Fruit fly (Drosophila melanogaster) whole organism, prepupa: ENCODE results near the gene CG8003.

Experiments
- Blimp-1 ChIP-seq: fragments of 200-800 bp; sonication (Bioruptor generic); optimal IDR thresholded peaks from 3 replicates; lab custom pipeline; 2017; ENCODE audit warnings: missing biosample characterization, missing genetic modification characterization, mild to moderate bottlenecking, moderate library complexity, missing genetic modification reagents
- CG10631 ChIP-seq: fragments of 200-800 bp; sonication (Bioruptor generic); optimal IDR thresholded peaks from 2 replicates; lab custom pipeline; 2016; ENCODE audit warnings: missing biosample characterization, missing genetic modification characterization
- CG11294 ChIP-seq: fragments of 200-800 bp; sonication (Bioruptor generic); IDR thresholded peaks from 2 replicates; pipeline ENCODE4 v1.3.6; 2022; ENCODE audit warnings: missing biosample characterization, missing genetic modification characterization
- CG11902 ChIP-seq: fragments of 200-800 bp; sonication (Bioruptor generic); optimal IDR thresholded peaks from 3 replicates; lab custom pipeline; 2016; ENCODE audit warnings: missing biosample characterization, missing genetic modification characterization
- CG15336 ChIP-seq: fragments of 200-800 bp; sonication (Bioruptor generic); IDR thresholded peaks from 2 replicates; pipeline ENCODE4 v1.3.6; 2022; ENCODE audit warnings: missing biosample characterization, missing genetic modification characterization
- CG3032 ChIP-seq: fragments of 200-800 bp; optimal IDR thresholded peaks from 2 replicates; lab custom pipeline; 2019; ENCODE audit warnings: missing biosample characterization, mild to moderate bottlenecking, missing genetic modification characterization, moderate library complexity
- CG31627 ChIP-seq: fragments of 200-800 bp; sonication (Bioruptor generic); optimal IDR thresholded peaks from 3 replicates; lab custom pipeline; 2016; ENCODE audit warnings: missing biosample characterization, missing genetic modification characterization
- CG32006 ChIP-seq: fragments of 200-800 bp; sonication (Bioruptor generic); optimal IDR thresholded peaks from 3 replicates; lab custom pipeline; 2017; ENCODE audit warnings: missing biosample characterization, mild to moderate bottlenecking, missing genetic modification characterization
- CG3919 ChIP-seq: fragments of 200-800 bp; sonication (Bioruptor generic); optimal IDR thresholded peaks from 3 replicates; lab custom pipeline; 2016; ENCODE audit warnings: missing biosample characterization, missing genetic modification characterization
- CG6163 ChIP-seq: fragments of 200-800 bp; sonication (Bioruptor generic); IDR thresholded peaks from 3 replicates; pipeline ENCODE4 v1.3.6; 2022; ENCODE audit warnings: missing biosample characterization, missing genetic modification characterization
- CG6276 ChIP-seq: fragments of 200-800 bp; sonication (Bioruptor generic); optimal IDR thresholded peaks from 2 replicates; lab custom pipeline; 2017; ENCODE audit warnings: missing biosample characterization, mild to moderate bottlenecking, missing genetic modification characterization
- CG6792 ChIP-seq: fragments of 200-800 bp; sonication (Bioruptor generic); optimal IDR thresholded peaks from 3 replicates; lab custom pipeline; 2016; ENCODE audit warnings: missing biosample characterization, missing genetic modification characterization
- CG6808 ChIP-seq: fragments of 200-800 bp; sonication (Bioruptor generic); optimal IDR thresholded peaks from 3 replicates; lab custom pipeline; 2017; ENCODE audit warnings: missing biosample characterization, missing genetic modification characterization, mild to moderate bottlenecking, moderate library complexity, missing genetic modification reagents
- CG7368 ChIP-seq: fragments of 200-800 bp; sonication (Bioruptor generic); optimal IDR thresholded peaks from 3 replicates; lab custom pipeline; 2016; ENCODE audit warnings: missing biosample characterization, missing genetic modification characterization
- CG8119 ChIP-seq: fragments of 200-800 bp; sonication (Bioruptor generic); IDR thresholded peaks from 3 replicates; pipeline ENCODE4 v1.3.6; 2022; ENCODE audit warnings: missing biosample characterization, missing genetic modification characterization
- CG8319 ChIP-seq: fragments of 200-800 bp; sonication (Bioruptor generic); optimal IDR thresholded peaks from 3 replicates; lab custom pipeline; 2016; ENCODE audit warnings: missing biosample characterization, missing genetic modification characterization
- CG9139 ChIP-seq: fragments of 200-800 bp; sonication (Bioruptor generic); optimal IDR thresholded peaks from 3 replicates; lab custom pipeline; 2017; ENCODE audit warnings: missing biosample characterization, mild to moderate bottlenecking, missing genetic modification characterization
- Eip78C ChIP-seq: fragments of 200-800 bp; sonication (Bioruptor generic); peaks from one replicate; lab custom pipeline; 2016; ENCODE audit warnings: missing biosample characterization, missing genetic modification characterization
- Hr4 ChIP-seq: fragments of 200-800 bp; sonication (Bioruptor generic); optimal IDR thresholded peaks from 3 replicates; lab custom pipeline; 2016; ENCODE audit warnings: missing biosample characterization, missing genetic modification characterization
- Sox102F ChIP-seq: fragments of 200-800 bp; sonication (Bioruptor generic); optimal IDR thresholded peaks from 2 replicates; lab custom pipeline; 2016; ENCODE audit warnings: missing biosample characterization, mild to moderate bottlenecking, missing genetic modification characterization
- Sox14 ChIP-seq: fragments of 200-800 bp; sonication (Bioruptor generic); optimal IDR thresholded peaks from 3 replicates; lab custom pipeline; 2016; ENCODE audit warnings: missing biosample characterization, missing genetic modification characterization
- achi ChIP-seq: fragments of 200-800 bp; sonication (Bioruptor generic); optimal IDR thresholded peaks from 3 replicates; lab custom pipeline; 2016; ENCODE audit warnings: missing biosample characterization, missing genetic modification characterization
- cyc ChIP-seq: fragments of 200-800 bp; sonication (Bioruptor generic); optimal IDR thresholded peaks from 3 replicates; lab custom pipeline; 2016; ENCODE audit warnings: missing biosample characterization, missing genetic modification characterization
- dac ChIP-seq: fragments of 200-800 bp; sonication (Bioruptor generic); optimal IDR thresholded peaks from 2 replicates; lab custom pipeline; 2017; ENCODE audit warnings: missing biosample characterization, mild to moderate bottlenecking, missing genetic modification characterization
- dsx ChIP-seq: fragments of 200-800 bp; optimal IDR thresholded peaks from 3 replicates; lab custom pipeline; 2019; ENCODE audit warnings: missing biosample characterization, mild to moderate bottlenecking, missing genetic modification characterization, moderate library complexity; ENCODE audit not compliant: poor library complexity, severe bottlenecking
- eg ChIP-seq: fragments of 200-800 bp; sonication (Bioruptor generic); IDR thresholded peaks from 3 replicates; pipeline ENCODE4 v1.3.6; 2022; ENCODE audit warnings: missing biosample characterization, missing genetic modification characterization
- esn ChIP-seq: fragments of 200-800 bp; sonication (Bioruptor generic); optimal IDR thresholded peaks from 2 replicates; lab custom pipeline; 2016; ENCODE audit warnings: missing biosample characterization, mild to moderate bottlenecking, missing genetic modification characterization, moderate library complexity
- fd59A ChIP-seq: fragments of 200-800 bp; sonication (Bioruptor generic); optimal IDR thresholded peaks from 2 replicates; lab custom pipeline; 2017; ENCODE audit warnings: missing biosample characterization, mild to moderate bottlenecking, missing genetic modification characterization, missing genetic modification reagents
- fd85E ChIP-seq: fragments of 200-800 bp; sonication (Bioruptor generic); optimal IDR thresholded peaks from 3 replicates; lab custom pipeline; 2016; ENCODE audit warnings: missing biosample characterization, missing genetic modification characterization
- fkh ChIP-seq: fragments of 200-800 bp; sonication (Bioruptor generic); optimal IDR thresholded peaks from 3 replicates; lab custom pipeline; 2017; ENCODE audit warnings: missing biosample characterization, mild to moderate bottlenecking, missing genetic modification characterization, moderate library complexity
- lz ChIP-seq: fragments of 200-800 bp; sonication (Bioruptor generic); optimal IDR thresholded peaks from 3 replicates; lab custom pipeline; 2016; ENCODE audit warnings: missing biosample characterization, missing genetic modification characterization
- net ChIP-seq: fragments of 200-800 bp; sonication (Bioruptor generic); optimal IDR thresholded peaks from 3 replicates; lab custom pipeline; 2016; ENCODE audit warnings: missing biosample characterization, missing genetic modification characterization
- salr ChIP-seq, 2 experiments: fragments of 200-800 bp; sonication (Bioruptor generic); optimal IDR thresholded peaks; 3 replicates each; lab custom pipeline; 2016 to 2018; ENCODE audit warnings: missing biosample characterization in 2 of 2, missing genetic modification characterization in 2 of 2, mild to moderate bottlenecking in 1 of 2
- spab ChIP-seq: fragments of 200-800 bp; sonication (Bioruptor generic); optimal IDR thresholded peaks from 2 replicates; lab custom pipeline; 2017; ENCODE audit warnings: missing biosample characterization, mild to moderate bottlenecking, missing genetic modification characterization, missing genetic modification reagents
- ss ChIP-seq, 2 experiments: fragments of 200-800 bp; sonication (Bioruptor generic); optimal IDR thresholded peaks; 2 replicates in 1 of 2; 3 replicates in 1 of 2; lab custom pipeline; 2017 to 2018; ENCODE audit warnings: mild to moderate bottlenecking in 2 of 2, missing biosample characterization in 2 of 2, missing genetic modification characterization in 2 of 2, moderate library complexity in 1 of 2
- svp ChIP-seq: fragments of 200-800 bp; sonication (Bioruptor generic); peaks from one replicate; lab custom pipeline; 2016; ENCODE audit warnings: missing biosample characterization, missing genetic modification characterization
- topi ChIP-seq: fragments of 200-800 bp; sonication (Bioruptor generic); optimal IDR thresholded peaks from 3 replicates; lab custom pipeline; 2016; ENCODE audit warnings: missing biosample characterization, missing genetic modification characterization
- vri ChIP-seq: fragments of 200-800 bp; sonication (Bioruptor generic); optimal IDR thresholded peaks from 3 replicates; lab custom pipeline; 2016; ENCODE audit warnings: missing biosample characterization, mild to moderate bottlenecking, missing genetic modification characterization

CG8003 gene

DNA sequence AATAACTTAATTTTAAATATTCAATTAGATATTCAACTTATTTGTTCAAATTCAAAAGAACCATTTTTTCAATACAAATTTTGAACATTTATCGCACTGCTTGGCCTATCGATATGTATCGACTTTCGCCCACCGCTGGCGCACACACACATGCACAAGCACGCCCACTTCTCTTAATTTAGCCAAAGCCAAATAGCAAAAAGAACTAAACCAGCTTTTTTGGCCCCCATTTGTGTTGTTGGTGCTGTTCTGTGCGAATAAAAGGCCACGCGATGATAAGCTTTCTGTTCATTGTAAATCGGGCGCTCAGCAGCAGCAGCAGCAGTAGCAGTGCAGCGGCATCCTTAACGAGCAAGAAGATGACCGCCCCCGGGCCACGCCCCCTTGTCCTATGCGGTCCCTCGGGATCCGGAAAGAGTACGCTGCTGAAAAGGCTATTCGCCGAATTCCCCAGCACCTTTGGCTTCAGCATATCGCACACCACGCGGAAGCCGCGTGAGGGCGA is 29.7 kb downstream of the CG8003 start, which contains the start of gene CG11811:
CG11811 (plus strand) TSS at position 121 of the 505 bp plus-strand sequence.
- TF ChIP-seq dac (GFP tag; lab: Kevin White, UChicago): no peak
- TF ChIP-seq CG10631 (GFP tag; lab: Kevin White, UChicago): no peak
- no peak for TF ChIP-seq CG6276 (GFP tag; lab: Kevin White, UChicago)
- TF ChIP-seq eg (GFP tag; lab: Robert Waterston, UW): peak; percentile 55; the same call in 2 of the 3 replicates
- peak; percentile 63 for TF ChIP-seq Eip78C (GFP tag; lab: Kevin White, UChicago)
- no peak for TF ChIP-seq spab (GFP tag; lab: Kevin White, UChicago)
- no peak for TF ChIP-seq salr (GFP tag; optimal IDR thresholded peaks at IDR 0.05; lab: Kevin White, UChicago)
- TF ChIP-seq fkh (GFP tag; lab: Kevin White, UChicago): peak; percentile 13
- TF ChIP-seq Sox14 (GFP tag; lab: Kevin White, UChicago): peak; percentile 13
- TF ChIP-seq esn (GFP tag; lab: Kevin White, UChicago): peak; percentile 11
- TF ChIP-seq CG31627 (GFP tag; lab: Kevin White, UChicago): no peak
- no peak for TF ChIP-seq CG6808 (GFP tag; lab: Kevin White, UChicago)
- TF ChIP-seq fd59A (GFP tag; lab: Kevin White, UChicago): no peak
- TF ChIP-seq vri (GFP tag; lab: Kevin White, UChicago): no peak
- peak; percentile 40; the same call in 1 of the 3 replicates for TF ChIP-seq CG6163 (GFP tag; lab: Robert Waterston, UW)
- TF ChIP-seq, all 60 proteins: peak for 6

DNA sequence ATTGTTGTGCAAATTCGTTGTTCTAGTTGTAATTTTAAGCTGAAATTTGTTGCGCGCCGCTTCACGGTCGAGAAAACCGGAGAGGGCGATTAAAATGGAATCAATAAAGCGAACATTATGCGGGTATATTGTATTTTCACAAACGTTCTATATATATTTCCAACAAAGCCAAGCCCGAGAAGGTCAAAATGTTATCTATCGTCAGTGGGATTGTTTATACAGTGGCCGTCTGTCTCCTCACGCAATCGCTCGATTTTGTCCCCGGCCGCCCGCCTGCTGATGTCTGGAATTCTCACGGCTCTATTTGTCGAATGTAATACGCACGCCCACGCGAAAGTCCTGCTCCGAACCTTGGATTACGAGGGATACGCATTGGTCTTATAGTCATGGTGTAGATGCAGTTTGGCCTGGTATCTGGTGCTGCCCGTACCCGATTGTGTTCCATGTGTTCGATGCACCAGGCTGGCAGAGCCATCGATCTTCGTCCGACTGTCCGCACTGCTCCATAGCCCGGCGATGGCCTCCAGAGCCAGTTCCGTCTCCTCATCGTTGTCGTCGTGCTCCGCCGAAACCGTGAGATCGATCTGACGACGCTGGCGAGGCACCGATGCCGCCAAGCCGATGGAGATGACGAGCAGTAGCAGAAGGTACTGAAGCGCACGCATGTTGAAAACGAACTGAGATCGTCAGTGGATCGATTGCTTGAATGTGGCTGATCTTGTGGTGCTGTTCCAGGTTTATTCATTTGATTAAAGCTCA is 31.4 kb downstream of the CG8003 start, which contains the start of gene CG33493:
CG33493 (minus strand) TSS at position 709 of the 759 bp plus-strand sequence.
- TF ChIP-seq svp (peak; percentile 92), CG10631 (GFP tag; lab: Kevin White, UChicago) (no peak)

DNA sequence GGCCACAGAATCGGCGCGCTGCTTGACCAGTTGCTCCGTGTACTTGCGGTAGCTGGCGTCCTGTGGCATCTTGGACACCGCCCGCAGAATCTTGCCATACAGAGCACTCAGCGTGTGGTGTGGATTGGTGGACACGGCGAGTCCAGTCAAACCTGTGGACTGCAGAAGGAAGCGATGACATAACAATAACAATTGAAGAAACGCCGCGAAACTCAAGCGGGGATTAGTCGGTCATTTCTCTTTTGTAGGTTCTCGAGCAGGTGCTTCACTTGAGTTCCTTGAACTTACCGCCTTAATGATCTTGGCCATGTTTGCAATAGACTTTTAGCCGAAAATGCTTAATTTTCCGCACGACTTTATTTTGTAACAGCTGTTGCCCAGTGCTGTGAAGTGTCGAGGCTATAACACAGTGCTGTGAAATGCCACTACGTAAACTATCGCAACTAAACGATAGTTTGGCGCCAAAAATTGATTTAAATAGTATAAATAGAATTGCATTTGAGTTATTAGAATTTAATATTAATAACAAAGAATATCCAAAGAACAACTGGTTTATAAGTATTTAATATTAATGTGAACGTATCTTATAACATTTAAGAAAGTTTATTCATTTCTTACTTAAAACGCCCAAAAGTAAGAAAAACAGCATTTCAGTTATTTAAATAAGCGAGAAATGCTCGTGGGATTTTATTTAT is 32.6 kb downstream of the CG8003 start, which contains the start of gene ND-13B:
ND-13B (minus strand) TSS at position 400 of the 695 bp plus-strand sequence.
- peak; percentile 7 for TF ChIP-seq CG31627 (GFP tag; lab: Kevin White, UChicago)
- no peak for TF ChIP-seq CG6792 (GFP tag; lab: Kevin White, UChicago)
- TF ChIP-seq CG3032 (tag; lab: Kevin White, UChicago): no peak
- no peak for TF ChIP-seq ss (GFP tag; optimal IDR thresholded peaks at IDR 0.05; lab: Kevin White, UChicago)
- no peak for TF ChIP-seq CG32006 (GFP tag; lab: Kevin White, UChicago)
- no peak for TF ChIP-seq CG15336 (GFP tag; lab: Robert Waterston, UW)
- TF ChIP-seq svp: peak; percentile 19
- no peak for TF ChIP-seq CG8119
- TF ChIP-seq CG3919 (GFP tag; lab: Kevin White, UChicago): peak; percentile 64
- peak; percentile 33 for TF ChIP-seq esn (GFP tag; lab: Kevin White, UChicago)
- peak; percentile 45 for TF ChIP-seq Eip78C (GFP tag; lab: Kevin White, UChicago)
- TF ChIP-seq net (GFP tag; lab: Kevin White, UChicago): no peak
- TF ChIP-seq vri (GFP tag; lab: Kevin White, UChicago): peak; percentile 84
- TF ChIP-seq cyc: peak; percentile 46
- peak; percentile 42 for TF ChIP-seq topi (GFP tag; lab: Kevin White, UChicago)
- TF ChIP-seq dsx (GFP tag; lab: Kevin White, UChicago): no peak
- no peak for TF ChIP-seq Sox14 (GFP tag; lab: Kevin White, UChicago)

DNA sequence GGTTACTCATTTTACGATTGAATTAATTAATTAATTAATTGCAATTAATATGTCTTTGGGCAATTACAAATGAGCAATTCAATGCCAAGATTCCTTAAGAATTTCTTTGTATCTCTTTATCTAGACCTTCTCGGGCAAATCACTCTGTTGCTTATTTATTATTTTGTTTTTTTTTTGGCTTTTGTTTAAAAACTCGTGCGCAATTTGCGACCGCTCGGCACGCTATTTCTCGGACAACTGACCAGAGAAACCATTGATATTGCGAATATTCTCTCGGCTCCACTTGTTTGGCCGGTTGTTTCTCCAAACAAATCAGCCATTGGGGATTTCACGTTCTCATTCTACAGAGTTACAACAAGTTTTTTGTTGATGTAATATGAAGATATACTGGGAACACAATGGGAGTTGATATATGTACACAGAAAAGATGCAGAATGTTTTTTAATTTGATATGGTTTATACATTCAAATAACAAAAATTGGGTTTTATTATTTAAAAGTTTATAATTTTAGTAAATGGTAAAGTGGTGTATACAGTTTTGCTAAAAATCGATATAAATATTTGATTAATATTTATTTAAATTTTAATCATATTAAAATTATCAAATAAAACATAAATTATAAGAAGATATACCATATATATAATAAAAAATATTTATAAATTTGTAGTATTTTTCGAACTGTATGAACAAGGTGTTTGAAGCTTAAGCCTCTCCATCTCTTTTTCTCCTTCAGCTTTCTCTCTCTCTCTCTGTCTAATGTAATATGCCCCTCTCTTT is 35.5 kb downstream of the CG8003 start, which contains the start of gene NijA:
NijA (minus strand) TSS at position 243 of the 778 bp plus-strand sequence.
- peak in 1 of 2 experiments; percentile 83 for TF ChIP-seq salr (GFP tag; optimal IDR thresholded peaks at IDR 0.05; lab: Kevin White, UChicago)
- TF ChIP-seq Sox102F (GFP tag; lab: Kevin White, UChicago): no peak
- peak; percentile 88 for TF ChIP-seq dsx (GFP tag; lab: Kevin White, UChicago)
- no peak for TF ChIP-seq CG9139 (GFP tag; lab: Kevin White, UChicago)
- TF ChIP-seq CG31627 (GFP tag; lab: Kevin White, UChicago): no peak
- no peak for TF ChIP-seq fd85E
- peak; percentile 59 for TF ChIP-seq svp
- peak; percentile 63; the same call in 1 of the 3 replicates for TF ChIP-seq eg (GFP tag; lab: Robert Waterston, UW)
- TF ChIP-seq CG11902 (GFP tag; lab: Kevin White, UChicago): no peak
- TF ChIP-seq CG8319 (GFP tag; lab: Kevin White, UChicago): no peak
- TF ChIP-seq lz (GFP tag; lab: Kevin White, UChicago): peak; percentile 34
- TF ChIP-seq Blimp-1: peak; percentile 37
- no peak for TF ChIP-seq Hr4 (GFP tag; lab: Kevin White, UChicago)
- TF ChIP-seq achi (GFP tag; lab: Kevin White, UChicago): peak; percentile 62
- TF ChIP-seq CG7368 (GFP tag; lab: Kevin White, UChicago): peak; percentile 44
- TF ChIP-seq CG11294 (GFP tag; lab: Robert Waterston, UW): no peak
- no peak for TF ChIP-seq spab (GFP tag; lab: Kevin White, UChicago)
- peak; percentile 35 for TF ChIP-seq vri (GFP tag; lab: Kevin White, UChicago)
